Fruit fly (Drosophila melanogaster): ENCODE results near the gene cort.

DNA sequence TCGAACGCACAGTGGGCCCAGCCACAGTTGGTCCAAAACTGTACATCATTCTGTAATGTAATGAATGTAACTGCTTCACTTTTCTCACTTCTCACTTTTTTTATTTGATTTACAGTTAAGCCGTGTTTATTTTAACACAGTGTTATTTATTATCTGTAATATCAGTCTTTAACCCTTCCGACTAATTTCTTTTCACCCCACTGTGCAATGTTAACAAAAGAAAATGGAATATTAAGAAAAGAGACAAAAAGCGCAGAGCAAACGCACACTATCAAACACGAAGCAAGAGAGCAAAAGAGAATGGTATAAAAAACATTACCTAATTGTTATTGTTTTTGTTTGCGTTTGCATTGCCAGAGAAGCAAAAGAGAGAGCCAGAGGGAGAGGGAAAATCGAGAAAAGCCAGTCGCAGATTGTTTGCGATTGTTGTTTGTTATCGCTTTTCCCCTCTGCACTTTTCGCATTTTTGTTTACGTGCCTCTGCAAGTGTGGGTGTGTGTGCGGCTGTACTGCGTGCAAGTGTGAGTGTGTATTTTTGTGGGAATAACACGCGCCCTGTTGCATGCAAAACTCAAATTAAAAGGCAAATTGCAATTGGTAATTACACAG lies 29.2 kb downstream of the cort start:
- peak; percentile 82 for TF ChIP-seq Clk (GFP tag; optimal IDR thresholded peaks at IDR 0.05)
- TF ChIP-seq CG11617 (GFP tag; optimal IDR thresholded peaks at IDR 0.05) = peak; percentile 93
- peak; percentile 98 for TF ChIP-seq kay (GFP tag; ENCODE audit: borderline replicate concordance)
- TF ChIP-seq CG5204 (GFP tag; optimal IDR thresholded peaks at IDR 0.05) = peak; percentile 92
- TF ChIP-seq CG33017 (tag; optimal IDR thresholded peaks at IDR 0.05) = peak; percentile 94
- TF ChIP-seq tj (GFP tag; optimal IDR thresholded peaks at IDR 0.05) = peak; percentile 82
- peak; percentile 69 for TF ChIP-seq Mnt (GFP tag; optimal IDR thresholded peaks at IDR 0.05)
- TF ChIP-seq bab1 (GFP tag; optimal IDR thresholded peaks at IDR 0.05) = peak; percentile 86
- peak; percentile 91 for TF ChIP-seq CG7045 (GFP tag; optimal IDR thresholded peaks at IDR 0.05)
- peak; percentile 95 for TF ChIP-seq CG7101 (tag; optimal IDR thresholded peaks at IDR 0.05)
- TF ChIP-seq Crg-1 (GFP tag; optimal IDR thresholded peaks at IDR 0.05) = peak; percentile 79

Measured in whole organism, adult.